Worm (Caenorhabditis elegans): ENCODE measurements around the gene glb-22.
A peak's percentile ranks its signal among the peaks of the same experiment; 100 is the strongest.

The glb-22 gene

ce11 chrV:14595984-14596383, 4.1 kb upstream of the glb-22 start:
- no peak for TF ChIP-seq lsy-2 (tag; optimal IDR thresholded peaks at IDR 0.05)
- no peak for TF ChIP-seq nhr-12 (tag; optimal IDR thresholded peaks at IDR 0.05)
- TF ChIP-seq M03D4.4 (tag; optimal IDR thresholded peaks at IDR 0.05) = no peak
- no peak for TF ChIP-seq bed-3 (GFP tag; optimal IDR thresholded peaks at IDR 0.05)
- no peak for TF ChIP-seq nhr-76 (tag; optimal IDR thresholded peaks at IDR 0.05)
- TF ChIP-seq nhr-2 (tag; optimal IDR thresholded peaks at IDR 0.05) = no peak
- no peak for TF ChIP-seq pha-4 (tag; optimal IDR thresholded peaks at IDR 0.05)
- no peak for TF ChIP-seq ceh-39 (tag; optimal IDR thresholded peaks at IDR 0.05)
- no peak for TF ChIP-seq drap-1 (GFP tag; optimal IDR thresholded peaks at IDR 0.05)
- TF ChIP-seq mep-1 (tag; optimal IDR thresholded peaks at IDR 0.05) = no peak
- no peak for TF ChIP-seq mls-2 (tag; optimal IDR thresholded peaks at IDR 0.05)
- TF ChIP-seq ces-1 (GFP tag; optimal IDR thresholded peaks at IDR 0.05) = no peak

ce11 chrV:14597005-14597680, 2.9 kb upstream of the glb-22 start, which contains the start of gene pes-9:
Gene pes-9, minus strand, starts transcription at chrV:14597034.
- TF ChIP-seq drap-1 (GFP tag; optimal IDR thresholded peaks at IDR 0.05) = no peak
- TF ChIP-seq ceh-83 (GFP tag; optimal IDR thresholded peaks at IDR 0.05) = no peak
- TF ChIP-seq flh-1 (GFP tag; optimal IDR thresholded peaks at IDR 0.05) = no peak
- TF ChIP-seq lsy-2 (tag; optimal IDR thresholded peaks at IDR 0.05) = no peak
- no peak for TF ChIP-seq nhr-2 (tag; optimal IDR thresholded peaks at IDR 0.05)
- TF ChIP-seq bed-3 (GFP tag; optimal IDR thresholded peaks at IDR 0.05) = no peak
- TF ChIP-seq lin-13 (tag; optimal IDR thresholded peaks at IDR 0.05) = no peak
- no peak for TF ChIP-seq mep-1 (tag; optimal IDR thresholded peaks at IDR 0.05)
- TF ChIP-seq ces-1 (GFP tag; optimal IDR thresholded peaks at IDR 0.05) = no peak
- TF ChIP-seq ceh-39 (tag; optimal IDR thresholded peaks at IDR 0.05) = no peak
- no peak for TF ChIP-seq mls-2 (tag; optimal IDR thresholded peaks at IDR 0.05)

ce11 chrV:14597681-14598184, 2.3 kb upstream of the glb-22 start, which contains the start of gene R11H6.2:
Gene R11H6.2, plus strand, starts transcription at chrV:14598006.
- TF ChIP-seq ces-1 (GFP tag; optimal IDR thresholded peaks at IDR 0.05) (no peak), bed-3 (GFP tag; optimal IDR thresholded peaks at IDR 0.05) (no peak), mep-1 (tag; optimal IDR thresholded peaks at IDR 0.05) (peak; percentile 60), flh-1 (GFP tag; optimal IDR thresholded peaks at IDR 0.05) (no peak), nhr-76 (tag; optimal IDR thresholded peaks at IDR 0.05) (no peak), nhr-12 (tag; optimal IDR thresholded peaks at IDR 0.05) (no peak)

- TF ChIP-seq ztf-11 (tag; optimal IDR thresholded peaks at IDR 0.05) = no peak
- no peak for TF ChIP-seq mep-1 (tag; optimal IDR thresholded peaks at IDR 0.05)
- no peak for TF ChIP-seq lsy-2 (tag; optimal IDR thresholded peaks at IDR 0.05)
Observed at ce11 chrV:14603755-14604154, 3.7 kb downstream of the glb-22 start.

- TF ChIP-seq blmp-1 (tag; optimal IDR thresholded peaks at IDR 0.05) (no peak), drap-1 (GFP tag; optimal IDR thresholded peaks at IDR 0.05) (no peak), ztf-11 (tag; optimal IDR thresholded peaks at IDR 0.05) (no peak), mep-1 (tag; optimal IDR thresholded peaks at IDR 0.05) (no peak), hlh-1 (tag; optimal IDR thresholded peaks at IDR 0.05) (no peak), elt-1 (tag; optimal IDR thresholded peaks at IDR 0.05; ENCODE audit: borderline replicate concordance, insufficient read depth) (no peak), nhr-12 (tag; optimal IDR thresholded peaks at IDR 0.05) (no peak), elt-3 (tag; optimal IDR thresholded peaks at IDR 0.05) (no peak), cnd-1 (tag; optimal IDR thresholded peaks at IDR 0.05) (no peak)
Observed at ce11 chrV:14609643-14610042, 9.6 kb downstream of the glb-22 start, which contains the start of gene R11H6.4. Gene R11H6.4, plus strand, starts transcription at chrV:14609943.

ce11 chrV:14610781-14611180, 10.7 kb downstream of the glb-22 start:
- TF ChIP-seq lin-32 (GFP tag; optimal IDR thresholded peaks at IDR 0.05) = no peak

- TF ChIP-seq unc-120 (tag; optimal IDR thresholded peaks at IDR 0.05; ENCODE audit: poor library complexity, severe bottlenecking) (no peak), nhr-237 (tag; optimal IDR thresholded peaks at IDR 0.05) (peak; percentile 4), lsy-2 (tag; optimal IDR thresholded peaks at IDR 0.05) (peak; percentile 98), mep-1 (tag; optimal IDR thresholded peaks at IDR 0.05) (peak; percentile 38)
Observed at ce11 chrV:14612168-14612567, 12.1 kb downstream of the glb-22 start, which contains the start of the genes R11H6.5 and ccnk-1. Gene R11H6.5, minus strand, starts transcription at chrV:14612222. Gene ccnk-1, plus strand, starts transcription at chrV:14612548.
